Worm (Caenorhabditis elegans) whole organism, L2 larva: ENCODE measurements around the gene C27D8.4.
"Not testable (repeated sequence)": the region's sequence is repeated elsewhere in the genome, so short reads cannot be mapped to it uniquely, and the experiment has no call there.

Experiments used
- C34F6.9 ChIP-seq: fragments of 150-350 bp; optimal IDR thresholded peaks from 2 replicates; lab custom pipeline; 2014; ENCODE audit warnings: missing biosample characterization, missing genetic modification characterization
- R02D3.7 ChIP-seq: fragments of 150-350 bp; optimal IDR thresholded peaks from 2 replicates; lab custom pipeline; 2014; ENCODE audit warnings: missing biosample characterization, missing genetic modification characterization
- ZK546.5 ChIP-seq: sonication (generic microtip); optimal IDR thresholded peaks from 2 replicates; lab custom pipeline; 2017; ENCODE audit warnings: missing biosample characterization, missing genetic modification characterization
- alr-1 ChIP-seq: fragments of 150-350 bp; optimal IDR thresholded peaks from 2 replicates; lab custom pipeline; 2014; ENCODE audit warnings: missing biosample characterization, missing genetic modification characterization
- aly-2 ChIP-seq: fragments of 150-350 bp; optimal IDR thresholded peaks from 2 replicates; lab custom pipeline; 2014; ENCODE audit warnings: missing biosample characterization, missing genetic modification characterization
- ama-1 ChIP-seq: fragments of 150-350 bp; optimal IDR thresholded peaks from 2 replicates; lab custom pipeline; 2018; ENCODE audit warnings: inconsistent platforms
- ceh-16 ChIP-seq: fragments of 150-350 bp; optimal IDR thresholded peaks from 2 replicates; lab custom pipeline; 2014; ENCODE audit warnings: missing biosample characterization, missing genetic modification characterization
- ceh-82 ChIP-seq: fragments of 150-350 bp; optimal IDR thresholded peaks from 2 replicates; lab custom pipeline; 2014; ENCODE audit warnings: missing biosample characterization, missing genetic modification characterization
- crh-2 ChIP-seq: sonication (generic microtip); optimal IDR thresholded peaks from 2 replicates; lab custom pipeline; 2017; ENCODE audit warnings: missing biosample characterization, missing genetic modification characterization
- egl-27 ChIP-seq: sonication (generic microtip); optimal IDR thresholded peaks from 3 replicates; lab custom pipeline; 2017; ENCODE audit warnings: missing biosample characterization, missing genetic modification reagents, missing genetic modification characterization
- elt-3 ChIP-seq: sonication (generic microtip); optimal IDR thresholded peaks from 2 replicates; lab custom pipeline; 2017; ENCODE audit warnings: missing biosample characterization, missing genetic modification characterization
- fos-1 ChIP-seq: fragments of 150-350 bp; optimal IDR thresholded peaks from 2 replicates; lab custom pipeline; 2014; ENCODE audit warnings: missing biosample characterization, missing genetic modification characterization
- gmeb-1 ChIP-seq: fragments of 150-350 bp; optimal IDR thresholded peaks from 2 replicates; lab custom pipeline; 2014; ENCODE audit warnings: missing biosample characterization, missing genetic modification characterization
- lin-39 ChIP-seq: fragments of 150-350 bp; optimal IDR thresholded peaks from 2 replicates; lab custom pipeline; 2014; ENCODE audit warnings: missing biosample characterization, missing genetic modification reagents, missing genetic modification characterization
- lsy-2 ChIP-seq, 2 experiments: fragments of 150-350 bp in 1 of 2; sonication (generic microtip) in 1 of 2; optimal IDR thresholded peaks; 2 replicates each; lab custom pipeline; 2014 to 2017; ENCODE audit warnings: missing biosample characterization in 2 of 2, missing genetic modification characterization in 2 of 2
- nhr-11 ChIP-seq: fragments of 150-350 bp; optimal IDR thresholded peaks from 2 replicates; lab custom pipeline; 2014; ENCODE audit warnings: missing biosample characterization, missing genetic modification characterization
- nhr-12 ChIP-seq: fragments of 150-350 bp; optimal IDR thresholded peaks from 2 replicates; lab custom pipeline; 2014; ENCODE audit warnings: missing biosample characterization, missing genetic modification characterization
- nhr-21 ChIP-seq: fragments of 150-350 bp; optimal IDR thresholded peaks from 2 replicates; lab custom pipeline; 2014; ENCODE audit warnings: missing biosample characterization, missing genetic modification characterization
- nhr-25 ChIP-seq: fragments of 150-350 bp; sonication (generic microtip); optimal IDR thresholded peaks from 3 replicates; lab custom pipeline; 2014; ENCODE audit warnings: missing biosample characterization, missing genetic modification characterization
- nhr-77 ChIP-seq: fragments of 150-350 bp; optimal IDR thresholded peaks from 2 replicates; lab custom pipeline; 2014; ENCODE audit warnings: missing biosample characterization, missing genetic modification characterization
- peb-1 ChIP-seq: fragments of 150-350 bp; optimal IDR thresholded peaks from 2 replicates; lab custom pipeline; 2014; ENCODE audit warnings: missing biosample characterization, missing genetic modification characterization
- sma-9 ChIP-seq, 2 experiments: fragments of 150-350 bp in 1 of 2; sonication (generic microtip) in 1 of 2; optimal IDR thresholded peaks; 2 replicates each; lab custom pipeline; 2014 to 2016; ENCODE audit warnings: missing genetic modification characterization in 2 of 2, mild to moderate bottlenecking in 1 of 2, missing biosample characterization in 1 of 2, missing compliant biosample characterization in 1 of 2, missing genetic modification reagents in 1 of 2, moderate library complexity in 1 of 2
- snpc-4 ChIP-seq: fragments of 150-350 bp; optimal IDR thresholded peaks from 2 replicates; lab custom pipeline; 2014; ENCODE audit warnings: missing biosample characterization, missing genetic modification characterization
- unc-39 ChIP-seq: fragments of 150-350 bp; optimal IDR thresholded peaks from 2 replicates; lab custom pipeline; 2014; ENCODE audit warnings: missing biosample characterization, missing genetic modification characterization
- unc-55 ChIP-seq: fragments of 150-350 bp; sonication (generic microtip); optimal IDR thresholded peaks from 3 replicates; lab custom pipeline; 2014; ENCODE audit warnings: missing biosample characterization, missing genetic modification reagents, missing genetic modification characterization
- unc-62 ChIP-seq: fragments of 150-350 bp; optimal IDR thresholded peaks from 2 replicates; lab custom pipeline; 2014; ENCODE audit warnings: missing biosample characterization, missing genetic modification reagents, missing genetic modification characterization
- zag-1 ChIP-seq: fragments of 150-350 bp; optimal IDR thresholded peaks from 2 replicates; lab custom pipeline; 2014; ENCODE audit warnings: missing biosample characterization, missing genetic modification characterization
- ztf-1 ChIP-seq: fragments of 200-800 bp; sonication (Bioruptor generic); conservative IDR thresholded peaks from 2 replicates; pipeline ENCODE4 v1.3.6; 2022; ENCODE audit warnings: missing genetic modification characterization, missing compliant biosample characterization
- ztf-11 ChIP-seq: sonication (generic microtip); optimal IDR thresholded peaks from 2 replicates; lab custom pipeline; 2017; ENCODE audit warnings: missing biosample characterization, missing genetic modification characterization
- ztf-4 ChIP-seq: fragments of 150-350 bp; optimal IDR thresholded peaks from 2 replicates; lab custom pipeline; 2014; ENCODE audit warnings: missing biosample characterization, missing genetic modification characterization

Gene C27D8.4

ce11 chrIV:12703811-12704210 lies at the start of gene C27D8.4:
Gene C27D8.4 (plus strand): TSS chrIV:12704111.
- TF ChIP-seq egl-27 (tag; lab: Kevin White, UChicago) (no peak), ztf-1 (GFP tag; lab: Robert Waterston, UW) (no peak), aly-2 (tag; lab: Kevin White, UChicago) (no peak), ama-1 (lab: Kevin White, UChicago) (no peak)

ce11 chrIV:12674700-12675099 lies 29.2 kb upstream of the C27D8.4 start, which contains the start of gene T23B5.4:
Gene T23B5.4 (plus strand): TSS chrIV:12675000.
- no peak for TF ChIP-seq nhr-77 (tag; lab: Kevin White, UChicago)
- no peak for TF ChIP-seq lin-39 (tag; lab: Kevin White, UChicago)

- TF ChIP-seq lsy-2 (tag; optimal IDR thresholded peaks at IDR 0.05; lab: Kevin White, UChicago); ztf-4 (tag; lab: Kevin White, UChicago); nhr-25 (tag; lab: Kevin White, UChicago): not testable (repeated sequence)
Observed at ce11 chrIV:12677137-12677536, 26.8 kb upstream of the C27D8.4 start, which contains the start of gene T23B5.6. Gene T23B5.6 (minus strand): TSS chrIV:12677237.

- TF ChIP-seq snpc-4 (tag; lab: Kevin White, UChicago) (no peak), unc-55 (GFP tag; lab: Kevin White, UChicago) (peak; percentile 19), lsy-2 (tag; optimal IDR thresholded peaks at IDR 0.05; lab: Kevin White, UChicago) (peak in 1 of 2 experiments; percentile 5), gmeb-1 (tag; lab: Kevin White, UChicago) (peak; percentile 27), C34F6.9 (tag; lab: Kevin White, UChicago) (peak; percentile 9)
Observed at ce11 chrIV:12684341-12684740, 19.6 kb upstream of the C27D8.4 start, which contains the start of gene prmt-9. Gene prmt-9 (minus strand): TSS chrIV:12684378.

ce11 chrIV:12684826-12685594 lies 18.9 kb upstream of the C27D8.4 start:
- TF ChIP-seq nhr-21 (tag; lab: Kevin White, UChicago) (no peak), R02D3.7 (tag; lab: Kevin White, UChicago) (no peak), ztf-11 (no peak), nhr-12 (tag; lab: Kevin White, UChicago) (no peak), unc-39 (tag; lab: Kevin White, UChicago) (no peak), sma-9 (GFP tag; optimal IDR thresholded peaks at IDR 0.05; lab: Kevin White, UChicago) (no peak), sma-9 (tag; optimal IDR thresholded peaks at IDR 0.05; lab: Kevin White, UChicago) (no peak), peb-1 (no peak), nhr-25 (tag; lab: Kevin White, UChicago) (no peak), ceh-16 (tag; lab: Kevin White, UChicago) (no peak), ztf-4 (tag; lab: Kevin White, UChicago) (no peak), lsy-2 (tag; optimal IDR thresholded peaks at IDR 0.05; lab: Kevin White, UChicago) (no peak), ztf-1 (GFP tag; lab: Robert Waterston, UW) (no peak), ceh-82 (tag; lab: Kevin White, UChicago) (no peak), fos-1 (tag; lab: Kevin White, UChicago) (no peak), ZK546.5 (tag; lab: Kevin White, UChicago) (no peak)
- TF ChIP-seq, all 48 proteins: peak for 0

- no peak for TF ChIP-seq crh-2 (tag; lab: Kevin White, UChicago)
- no peak for TF ChIP-seq alr-1 (tag; lab: Kevin White, UChicago)
- TF ChIP-seq nhr-21 (tag; lab: Kevin White, UChicago): no peak
- TF ChIP-seq elt-3 (tag; lab: Kevin White, UChicago): no peak
Observed at ce11 chrIV:12685827-12686226, 18.1 kb upstream of the C27D8.4 start.

- TF ChIP-seq ztf-11 (no peak), nhr-11 (tag; lab: Kevin White, UChicago) (no peak), zag-1 (tag; lab: Kevin White, UChicago) (no peak), unc-39 (tag; lab: Kevin White, UChicago) (no peak), unc-62 (GFP tag; lab: Kevin White, UChicago) (no peak), ceh-82 (tag; lab: Kevin White, UChicago) (no peak)
Observed at ce11 chrIV:12688370-12688769, 15.5 kb upstream of the C27D8.4 start, which contains the start of gene T23B5.3. Gene T23B5.3 (plus strand): TSS chrIV:12688670.
